Worm (Caenorhabditis elegans) whole organism, young adult: ENCODE results near the gene rpt-2.

Source experiments
- T26A5.8 ChIP-seq: sonication (generic microtip); optimal IDR thresholded peaks from 2 replicates; lab custom pipeline; 2016; ENCODE audit warnings: missing genetic modification characterization, missing compliant biosample characterization
- ama-1 ChIP-seq, 3 experiments: fragments of 150-350 bp in 1 of 3; sonication (generic microtip) in 2 of 3; optimal IDR thresholded peaks; 2 replicates each; lab custom pipeline; 2014 to 2018; ENCODE audit warnings: missing biosample characterization in 2 of 3, missing genetic modification characterization in 2 of 3, missing genetic modification reagents in 2 of 3
- cebp-2 ChIP-seq: fragments of 200-800 bp; sonication (Bioruptor generic); IDR thresholded peaks from 2 replicates; pipeline ENCODE4 v1.3.6; 2022; ENCODE audit warnings: missing genetic modification characterization, missing compliant biosample characterization
- ceh-79 ChIP-seq: sonication (generic microtip); optimal IDR thresholded peaks from 2 replicates; lab custom pipeline; 2017; ENCODE audit warnings: mild to moderate bottlenecking, missing genetic modification characterization, missing compliant biosample characterization
- mel-28 ChIP-seq: sonication (generic microtip); optimal IDR thresholded peaks from 2 replicates; lab custom pipeline; 2016; ENCODE audit warnings: borderline replicate concordance, mild to moderate bottlenecking, missing genetic modification characterization, missing compliant biosample characterization
- pbrm-1 ChIP-seq: fragments of 200-800 bp; sonication (Bioruptor generic); IDR thresholded peaks from 2 replicates; pipeline ENCODE4 v1.3.6; 2022; ENCODE audit warnings: missing genetic modification reagents, missing genetic modification characterization, missing compliant biosample characterization
- pha-4 ChIP-seq: fragments of 150-350 bp; sonication (generic microtip); optimal IDR thresholded peaks from 2 replicates; lab custom pipeline; 2014; ENCODE audit warnings: missing biosample characterization, missing genetic modification reagents, missing genetic modification characterization
- snpc-4 ChIP-seq, 5 experiments: fragments of 150-350 bp in 1 of 5; sonication (generic microtip) in 4 of 5; optimal IDR thresholded peaks; 2 replicates each; lab custom pipeline; 2014 to 2018; ENCODE audit warnings: missing genetic modification characterization in 5 of 5, missing biosample characterization in 3 of 5, antibody characterized with exemption in 2 of 5, mild to moderate bottlenecking in 2 of 5, missing compliant biosample characterization in 2 of 5, missing genotype in 2 of 5, moderate library complexity in 2 of 5, missing genetic modification reagents in 1 of 5

DNA sequence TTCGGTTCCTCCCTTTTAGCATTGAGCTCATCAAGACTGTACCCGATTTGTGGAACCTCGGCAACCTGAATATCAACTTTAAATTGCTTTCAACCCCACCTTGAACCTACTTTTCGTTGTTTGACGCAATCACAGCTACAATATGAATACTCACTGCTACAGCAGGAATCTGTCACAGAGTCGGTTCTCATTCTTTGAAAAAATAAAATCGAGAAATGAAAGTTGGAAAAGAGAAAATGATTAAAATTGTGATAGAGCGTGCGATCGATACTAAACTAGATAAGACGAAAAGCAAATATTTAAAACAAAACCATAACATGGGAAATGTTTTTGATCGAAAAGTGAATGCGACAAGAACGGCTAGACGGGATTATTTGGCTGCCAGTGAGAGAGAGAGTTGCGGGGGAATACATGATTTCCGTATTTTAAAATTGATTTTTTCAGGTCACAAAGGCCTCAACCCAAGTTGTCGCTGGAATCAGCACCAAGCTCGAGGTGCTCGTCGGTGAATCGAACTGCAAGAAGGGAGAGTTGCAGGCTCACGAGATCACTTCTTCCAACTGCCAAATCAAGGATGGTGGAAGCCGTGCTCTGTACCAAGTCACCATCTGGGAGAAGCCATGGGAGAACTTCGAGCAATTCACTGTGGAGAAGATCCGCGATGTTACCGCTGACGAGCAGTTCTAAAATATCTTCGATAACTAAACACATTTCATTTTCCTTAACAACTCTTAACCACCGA lies 27.6 kb upstream of the rpt-2 start, which contains the start of gene R01B10.3:
- TF ChIP-seq snpc-4 (GFP tag; optimal IDR thresholded peaks at IDR 0.05; lab: Kevin White, UChicago) (no peak), snpc-4 (tag; optimal IDR thresholded peaks at IDR 0.05; lab: Kevin White, UChicago) (no peak), T26A5.8 (no peak), cebp-2 (GFP tag; lab: Robert Waterston, UW) (no peak), pha-4 (tag; lab: Kevin White, UChicago) (no peak), mel-28 (tag; lab: Kevin White, UChicago) (no peak), ceh-79 (tag; lab: Kevin White, UChicago) (no peak), ama-1 (optimal IDR thresholded peaks at IDR 0.05; lab: Kevin White, UChicago) (no peak), ama-1 (GFP tag; optimal IDR thresholded peaks at IDR 0.05; lab: Kevin White, UChicago) (no peak), pbrm-1 (GFP tag; lab: Robert Waterston, UW) (no peak)
